Fruit fly (Drosophila melanogaster): ENCODE measurements around the gene CG7457.
A peak's percentile ranks its signal among the peaks of the same experiment; 100 is the strongest.

CG7457 gene

dm6 chr3L:7718561-7719417, 7.5 kb downstream of the CG7457 start, which contains the start of gene Mcad (continued):
- TF ChIP-seq gcm2 (GFP tag; optimal IDR thresholded peaks at IDR 0.05) (peak; percentile 55), CG8924 (tag; optimal IDR thresholded peaks at IDR 0.05) (peak; percentile 90), Antp (GFP tag; optimal IDR thresholded peaks at IDR 0.05) (peak; percentile 21), chm (GFP tag; IDR thresholded peaks at IDR 0.05) (peak; percentile 65; the same call in 1 of the 2 replicates), Nf-YB (GFP tag; optimal IDR thresholded peaks at IDR 0.05) (peak; percentile 63), CG10274 (GFP tag; optimal IDR thresholded peaks at IDR 0.05) (peak; percentile 99), CG7987 (GFP tag; optimal IDR thresholded peaks at IDR 0.05) (peak; percentile 85), cad (GFP tag; optimal IDR thresholded peaks at IDR 0.05) (no peak), fd64A (GFP tag; optimal IDR thresholded peaks at IDR 0.05) (peak; percentile 63), kni (GFP tag; optimal IDR thresholded peaks at IDR 0.05) (no peak), sob (GFP tag; IDR thresholded peaks at IDR 0.05) (peak; percentile 93), cg (GFP tag; optimal IDR thresholded peaks at IDR 0.05) (no peak), CG13296 (GFP tag; optimal IDR thresholded peaks at IDR 0.05) (peak; percentile 95), Tbp (GFP tag; optimal IDR thresholded peaks at IDR 0.05) (no peak), ken (GFP tag; IDR thresholded peaks at IDR 0.05) (peak; percentile 79; the same call in 2 of the 3 replicates), GATAe (GFP tag; conservative IDR thresholded peaks at IDR 0.05) (peak; percentile 60), Atf3 (GFP tag; optimal IDR thresholded peaks at IDR 0.05) (no peak), ac (GFP tag; optimal IDR thresholded peaks at IDR 0.05) (no peak), Hr78 (GFP tag; optimal IDR thresholded peaks at IDR 0.05) (peak in 1 of 2 experiments; percentile 92), Eip74EF (GFP tag; optimal IDR thresholded peaks at IDR 0.05) (peak in 1 of 2 experiments; percentile 88), CG3847 (GFP tag; IDR thresholded peaks at IDR 0.05) (peak; percentile 96), CkIIα-i1 (GFP tag; IDR thresholded peaks at IDR 0.05) (peak; percentile 65), CG43689 (GFP tag; IDR thresholded peaks at IDR 0.05) (peak; percentile 79), mam (GFP tag; optimal IDR thresholded peaks at IDR 0.05) (peak; percentile 59), wor (GFP tag; IDR thresholded peaks at IDR 0.05) (peak; percentile 89), corto (GFP tag; optimal IDR thresholded peaks at IDR 0.05) (peak; percentile 98), CG12104 (GFP tag; optimal IDR thresholded peaks at IDR 0.05) (peak; percentile 95), sd (tag; optimal IDR thresholded peaks at IDR 0.05) (peak; percentile 57), D19B (GFP tag; optimal IDR thresholded peaks at IDR 0.05) (peak; percentile 100), trem (tag; optimal IDR thresholded peaks at IDR 0.05) (peak; percentile 90), oc (tag; optimal IDR thresholded peaks at IDR 0.05) (peak; percentile 68), CG4360 (GFP tag; IDR thresholded peaks at IDR 0.05) (peak; percentile 52; the same call in 1 of the 2 replicates), Myb (GFP tag; optimal IDR thresholded peaks at IDR 0.05) (no peak), sens-2 (GFP tag; IDR thresholded peaks at IDR 0.05) (no peak), CG5245 (GFP tag; optimal IDR thresholded peaks at IDR 0.05) (peak; percentile 83), chinmo (GFP tag; IDR thresholded peaks at IDR 0.05; ENCODE audit: partially characterized antibody) (peak; percentile 84; the same call in 1 of the 4 replicates), Adf1 (GFP tag; IDR thresholded peaks at IDR 0.05) (peak; percentile 75), Sox102F (GFP tag; optimal IDR thresholded peaks at IDR 0.05) (peak; percentile 88), slbo (GFP tag; IDR thresholded peaks at IDR 0.05) (peak; percentile 97), Hey (tag; optimal IDR thresholded peaks at IDR 0.05) (no peak), pb (GFP tag; optimal IDR thresholded peaks at IDR 0.05) (no peak), dati (GFP tag; IDR thresholded peaks at IDR 0.05) (peak; percentile 55; the same call in 1 of the 2 replicates), Fer3 (tag; optimal IDR thresholded peaks at IDR 0.05) (peak; percentile 97), ATbp (GFP tag; optimal IDR thresholded peaks at IDR 0.05) (peak; percentile 72), YL-1 (GFP tag; optimal IDR thresholded peaks at IDR 0.05) (peak; percentile 10), pnt (GFP tag; optimal IDR thresholded peaks at IDR 0.05) (peak; percentile 38), CG10431 (GFP tag; optimal IDR thresholded peaks at IDR 0.05) (no peak), her (GFP tag; optimal IDR thresholded peaks at IDR 0.05) (no peak), CG8478 (optimal IDR thresholded peaks at IDR 0.05) (no peak)
